Fruit fly (Drosophila melanogaster) whole organism, embryonic: Measurements from ENCODE around the gene Snx21.
A peak's percentile ranks its signal among the peaks of the same experiment; 100 is the strongest.

Experiments used
- ATbp ChIP-seq: fragments of 200-800 bp; sonication (Bioruptor generic); optimal IDR thresholded peaks from 2 replicates; lab custom pipeline; 2017; ENCODE audit warnings: missing biosample characterization, mild to moderate bottlenecking, missing genetic modification characterization, missing genetic modification reagents
- B-H2 ChIP-seq: fragments of 200-800 bp; sonication (Bioruptor generic); optimal IDR thresholded peaks from 2 replicates; lab custom pipeline; 2018; ENCODE audit warnings: missing biosample characterization, mild to moderate bottlenecking, missing genetic modification characterization
- CG11247 ChIP-seq: fragments of 200-800 bp; sonication (Bioruptor generic); IDR thresholded peaks from 2 replicates; pipeline ENCODE4 v1.3.6; 2022; ENCODE audit warnings: missing biosample characterization, missing genetic modification characterization
- CG11398 ChIP-seq: fragments of 200-800 bp; sonication (Bioruptor generic); optimal IDR thresholded peaks from 2 replicates; lab custom pipeline; 2016; ENCODE audit warnings: missing biosample characterization, missing genetic modification characterization
- CG11695 ChIP-seq: fragments of 200-800 bp; sonication (Bioruptor generic); IDR thresholded peaks from 3 replicates; pipeline ENCODE4 v1.3.6; 2022; ENCODE audit warnings: missing biosample characterization, missing genetic modification characterization
- CG12071 ChIP-seq: fragments of 200-800 bp; sonication (Bioruptor generic); optimal IDR thresholded peaks from 3 replicates; lab custom pipeline; 2018; ENCODE audit warnings: missing biosample characterization, mild to moderate bottlenecking, missing genetic modification characterization
- CG12219 ChIP-seq: fragments of 200-800 bp; sonication (Bioruptor generic); optimal IDR thresholded peaks from 3 replicates; lab custom pipeline; 2018; ENCODE audit warnings: missing biosample characterization, mild to moderate bottlenecking, missing genetic modification characterization
- CG13296 ChIP-seq: fragments of 200-800 bp; sonication (Bioruptor generic); optimal IDR thresholded peaks from 3 replicates; lab custom pipeline; 2018; ENCODE audit warnings: missing biosample characterization, mild to moderate bottlenecking, missing genetic modification characterization
- CG1647 ChIP-seq: fragments of 200-800 bp; sonication (Bioruptor generic); optimal IDR thresholded peaks from 3 replicates; lab custom pipeline; 2016; ENCODE audit warnings: missing biosample characterization, missing genetic modification characterization
- CG2875 ChIP-seq: fragments of 200-800 bp; sonication (Bioruptor generic); optimal IDR thresholded peaks from 2 replicates; lab custom pipeline; 2017; ENCODE audit warnings: missing biosample characterization, mild to moderate bottlenecking, missing genetic modification characterization, missing genetic modification reagents
- CG31365 ChIP-seq: fragments of 200-800 bp; sonication (Bioruptor generic); optimal IDR thresholded peaks from 2 replicates; lab custom pipeline; 2018; ENCODE audit warnings: missing biosample characterization, mild to moderate bottlenecking, missing genetic modification characterization
- CG31441 ChIP-seq: fragments of 200-800 bp; sonication (Bioruptor generic); IDR thresholded peaks from 2 replicates; pipeline ENCODE4 v1.3.6; 2022; ENCODE audit warnings: missing biosample characterization, missing genetic modification characterization
- CG3281 ChIP-seq: fragments of 200-800 bp; sonication (Bioruptor generic); optimal IDR thresholded peaks from 3 replicates; lab custom pipeline; 2017; ENCODE audit warnings: missing biosample characterization, mild to moderate bottlenecking, missing genetic modification characterization
- CG34376 ChIP-seq: fragments of 200-800 bp; sonication (Bioruptor generic); optimal IDR thresholded peaks from 2 replicates; lab custom pipeline; 2018; ENCODE audit warnings: missing biosample characterization, mild to moderate bottlenecking, missing genetic modification characterization
- CG34422 ChIP-seq: fragments of 200-800 bp; sonication (Bioruptor generic); IDR thresholded peaks from 3 replicates; pipeline ENCODE4 v1.3.6; 2022; ENCODE audit warnings: missing biosample characterization, missing genetic modification characterization
- CG4282 ChIP-seq: fragments of 200-800 bp; sonication (Bioruptor generic); optimal IDR thresholded peaks from 2 replicates; lab custom pipeline; 2016; ENCODE audit warnings: missing biosample characterization, missing genetic modification characterization
- CG43689 ChIP-seq: fragments of 200-800 bp; sonication (Bioruptor generic); IDR thresholded peaks from 2 replicates; pipeline ENCODE4 v1.3.6; 2022; ENCODE audit warnings: missing biosample characterization, missing genetic modification characterization
- CG4730 ChIP-seq: fragments of 200-800 bp; sonication (Bioruptor generic); IDR thresholded peaks from 2 replicates; pipeline ENCODE4 v1.3.6; 2022; ENCODE audit warnings: missing biosample characterization, missing genetic modification characterization
- CG6272 ChIP-seq: fragments of 200-800 bp; sonication (Bioruptor generic); IDR thresholded peaks from 2 replicates; pipeline ENCODE4 v1.3.6; 2022; ENCODE audit warnings: missing biosample characterization, missing genetic modification characterization
- CG8290 ChIP-seq, 3 experiments: fragments of 200-800 bp; sonication (Bioruptor generic); optimal IDR thresholded peaks; 2 replicates each; lab custom pipeline; 2016 to 2019; ENCODE audit warnings: missing biosample characterization in 3 of 3, missing genetic modification characterization in 3 of 3, mild to moderate bottlenecking in 2 of 3, moderate library complexity in 1 of 3
- CG8359 ChIP-seq: fragments of 200-800 bp; sonication (Bioruptor generic); optimal IDR thresholded peaks from 2 replicates; lab custom pipeline; 2017; ENCODE audit warnings: missing biosample characterization, mild to moderate bottlenecking, missing genetic modification characterization, borderline replicate concordance
- CG9817 ChIP-seq: fragments of 200-800 bp; sonication (Bioruptor generic); optimal IDR thresholded peaks from 2 replicates; lab custom pipeline; 2018; ENCODE audit warnings: missing biosample characterization, mild to moderate bottlenecking, missing genetic modification characterization, moderate library complexity
- Dek ChIP-seq: fragments of 200-800 bp; sonication (Bioruptor generic); optimal IDR thresholded peaks from 3 replicates; lab custom pipeline; 2019; ENCODE audit warnings: missing biosample characterization, mild to moderate bottlenecking, missing genetic modification characterization, moderate library complexity
- Doc3 ChIP-seq: fragments of 200-800 bp; sonication (Bioruptor generic); IDR thresholded peaks from 3 replicates; pipeline ENCODE4 v1.3.6; 2022; ENCODE audit warnings: missing biosample characterization, missing genetic modification characterization; ENCODE audit not compliant: partially characterized antibody
- Fer3 ChIP-seq: fragments of 200-800 bp; sonication (Bioruptor generic); optimal IDR thresholded peaks from 2 replicates; lab custom pipeline; 2018; ENCODE audit warnings: missing biosample characterization, mild to moderate bottlenecking, missing genetic modification characterization, moderate library complexity
- H2.0 ChIP-seq: fragments of 200-800 bp; sonication (Bioruptor generic); IDR thresholded peaks from 2 replicates; pipeline ENCODE4 v1.3.6; 2022; ENCODE audit warnings: missing biosample characterization, missing genetic modification characterization
- HHEX ChIP-seq: fragments of 200-800 bp; sonication (Bioruptor generic); optimal IDR thresholded peaks from 3 replicates; lab custom pipeline; 2017; ENCODE audit warnings: missing biosample characterization, mild to moderate bottlenecking, missing genetic modification characterization, missing genetic modification reagents
- Hmr ChIP-seq: fragments of 200-800 bp; sonication (Bioruptor generic); optimal IDR thresholded peaks from 3 replicates; lab custom pipeline; 2017; ENCODE audit warnings: mild to moderate bottlenecking, missing biosample characterization, missing genetic modification reagents, missing genetic modification characterization
- MTF-1 ChIP-seq: fragments of 200-800 bp; sonication (Bioruptor generic); optimal IDR thresholded peaks from 2 replicates; lab custom pipeline; 2018; ENCODE audit warnings: missing biosample characterization, mild to moderate bottlenecking, missing genetic modification characterization, borderline replicate concordance
- NFAT ChIP-seq: fragments of 200-800 bp; sonication (Bioruptor generic); IDR thresholded peaks from 2 replicates; pipeline ENCODE4 v1.3.6; 2022; ENCODE audit warnings: missing biosample characterization, missing genetic modification characterization
- NfI ChIP-seq: fragments of 200-800 bp; sonication (Bioruptor generic); optimal IDR thresholded peaks from 3 replicates; lab custom pipeline; 2018; ENCODE audit warnings: missing biosample characterization, mild to moderate bottlenecking, missing genetic modification characterization, moderate library complexity
- Stat92E ChIP-seq, 3 experiments: fragments of >200 bp in 2 of 3; fragments of 200-800 bp in 1 of 3; sonication (Bioruptor generic) in 1 of 3; optimal IDR thresholded peaks; 2 replicates each; lab custom pipeline; 2017 to 2019; ENCODE audit warnings: missing biosample characterization in 3 of 3, missing genetic modification characterization in 3 of 3, mild to moderate bottlenecking in 1 of 3, moderate library complexity in 1 of 3
- al ChIP-seq: fragments of 200-800 bp; sonication (Bioruptor generic); IDR thresholded peaks from 2 replicates; pipeline ENCODE4 v1.3.6; 2022; ENCODE audit warnings: missing biosample characterization, missing genetic modification characterization
- ase ChIP-seq: fragments of 200-800 bp; sonication (Bioruptor generic); IDR thresholded peaks from 3 replicates; pipeline ENCODE4 v1.3.6; 2022; ENCODE audit warnings: missing biosample characterization, missing genetic modification characterization
- chm ChIP-seq: fragments of 200-800 bp; sonication (Bioruptor generic); IDR thresholded peaks from 2 replicates; pipeline ENCODE4 v1.3.6; 2022; ENCODE audit warnings: missing biosample characterization, missing genetic modification characterization
- crol ChIP-seq: fragments of 200-800 bp; sonication (Bioruptor generic); IDR thresholded peaks from 2 replicates; pipeline ENCODE4 v1.3.6; 2022; ENCODE audit warnings: missing biosample characterization, missing genetic modification characterization
- dpn ChIP-seq, 2 experiments: fragments of 200-800 bp; sonication (Bioruptor generic); optimal IDR thresholded peaks; 3 replicates each; lab custom pipeline; 2016; ENCODE audit warnings: missing biosample characterization in 2 of 2, missing genetic modification characterization in 2 of 2
- gsb ChIP-seq: fragments of 200-800 bp; sonication (Bioruptor generic); IDR thresholded peaks from 2 replicates; pipeline ENCODE4 v1.3.6; 2022; ENCODE audit warnings: missing biosample characterization, missing genetic modification characterization
- her ChIP-seq: fragments of 200-800 bp; sonication (Bioruptor generic); optimal IDR thresholded peaks from 2 replicates; lab custom pipeline; 2016; ENCODE audit warnings: missing biosample characterization, missing genetic modification characterization
- ken ChIP-seq: fragments of 200-800 bp; sonication (Bioruptor generic); IDR thresholded peaks from 3 replicates; pipeline ENCODE4 v1.3.6; 2022; ENCODE audit warnings: missing biosample characterization, missing genetic modification characterization
- lab ChIP-seq: fragments of 200-800 bp; sonication (Bioruptor generic); optimal IDR thresholded peaks from 3 replicates; lab custom pipeline; 2017; ENCODE audit warnings: missing biosample characterization, missing genetic modification characterization, mild to moderate bottlenecking, moderate library complexity, missing genetic modification reagents
- mam ChIP-seq: fragments of 200-800 bp; sonication (Bioruptor generic); optimal IDR thresholded peaks from 3 replicates; lab custom pipeline; 2016; ENCODE audit warnings: missing biosample characterization, missing genetic modification characterization
- schlank ChIP-seq: fragments of 200-800 bp; sonication (Bioruptor generic); optimal IDR thresholded peaks from 2 replicates; lab custom pipeline; 2018; ENCODE audit warnings: missing biosample characterization, mild to moderate bottlenecking, missing genetic modification characterization
- sim ChIP-seq: fragments of 200-800 bp; sonication (Bioruptor generic); IDR thresholded peaks from 2 replicates; pipeline ENCODE4 v1.3.6; 2022; ENCODE audit warnings: missing biosample characterization, missing genetic modification characterization
- slbo ChIP-seq: fragments of 200-800 bp; sonication (Bioruptor generic); IDR thresholded peaks from 2 replicates; pipeline ENCODE4 v1.3.6; 2022; ENCODE audit warnings: missing biosample characterization, missing genetic modification characterization
- sr ChIP-seq: fragments of 200-800 bp; sonication (Bioruptor generic); IDR thresholded peaks from 3 replicates; pipeline ENCODE4 v1.3.6; 2022; ENCODE audit warnings: missing biosample characterization, missing genetic modification characterization
- sug ChIP-seq: fragments of 200-800 bp; optimal IDR thresholded peaks from 2 replicates; lab custom pipeline; 2019; ENCODE audit warnings: missing biosample characterization, mild to moderate bottlenecking, missing genetic modification characterization, moderate library complexity
- ttk ChIP-seq: fragments of 200-800 bp; sonication (Bioruptor generic); IDR thresholded peaks from 2 replicates; pipeline ENCODE4 v2.1.2; 2022; ENCODE audit warnings: missing biosample characterization, missing genetic modification characterization
- zen2 ChIP-seq: fragments of 200-800 bp; sonication (Bioruptor generic); IDR thresholded peaks from 3 replicates; pipeline ENCODE4 v1.3.6; 2022; ENCODE audit warnings: missing biosample characterization, missing genetic modification characterization; ENCODE audit not compliant: partially characterized antibody

Snx21 gene

DNA sequence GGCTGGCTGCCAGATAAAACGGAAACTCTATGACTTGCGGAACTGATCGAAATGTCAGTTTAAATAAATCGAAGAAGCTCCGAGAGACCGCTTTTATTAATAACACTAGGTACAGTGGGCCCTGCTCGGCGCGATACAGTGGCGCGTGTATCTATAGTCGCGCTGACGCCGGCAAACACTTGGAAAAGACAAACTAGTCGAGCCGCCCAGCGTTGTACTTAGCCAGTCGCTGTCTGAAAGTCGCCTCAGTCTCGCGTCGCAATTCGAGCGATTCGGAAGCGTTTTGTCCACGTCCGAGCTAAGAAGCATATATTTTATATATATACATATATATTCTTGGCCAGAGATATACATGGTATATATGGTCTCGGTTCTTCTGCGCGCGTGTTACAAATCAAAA lies 35.6 kb downstream of the Snx21 start (continued):
- TF ChIP-seq CG11695 (0 out of 3 replicates have a peak, but pooled peaks have one; percentile 11), schlank (peak; percentile 15), NfI (peak; percentile 46), ken (peak; percentile 35; the same call in 1 of the 3 replicates), CG11398 (GFP tag; lab: Kevin White, UChicago) (no peak), H2.0 (peak; percentile 49), ase (0 out of 3 replicates have a peak, but pooled peaks have one; percentile 28), CG31441 (GFP tag; lab: Robert Waterston, UW) (0 out of 2 replicates have a peak, but pooled peaks have one; percentile 16), CG6272 (GFP tag; lab: Robert Waterston, UW) (0 out of 2 replicates have a peak, but pooled peaks have one; percentile 10), al (peak; percentile 60), her (GFP tag; lab: Kevin White, UChicago) (no peak), CG4282 (GFP tag; lab: Kevin White, UChicago) (no peak), CG1647 (GFP tag; lab: Kevin White, UChicago) (no peak), CG4730 (GFP tag; lab: Robert Waterston, UW) (peak; percentile 61; the same call in 1 of the 2 replicates), CG2875 (GFP tag; lab: Kevin White, UChicago) (no peak), Stat92E (GFP tag; optimal IDR thresholded peaks at IDR 0.05; lab: Kevin White, UChicago) (no peak), Doc3 (GFP tag; lab: Robert Waterston, UW) (no peak), CG12071 (GFP tag; lab: Kevin White, UChicago) (peak; percentile 66), CG31365 (no peak), dpn (GFP tag; optimal IDR thresholded peaks at IDR 0.05; lab: Kevin White, UChicago) (peak; percentile 1 to 61), CG34376 (GFP tag; lab: Kevin White, UChicago) (peak; percentile 17), sug (tag; lab: Kevin White, UChicago) (peak; percentile 21), CG8359 (peak; percentile 84), CG43689 (GFP tag; lab: Robert Waterston, UW) (no peak), B-H2 (GFP tag; lab: Kevin White, UChicago) (peak; percentile 45), lab (GFP tag; lab: Kevin White, UChicago) (peak; percentile 74), HHEX (GFP tag; lab: Kevin White, UChicago) (peak; percentile 43), NFAT (GFP tag; lab: Robert Waterston, UW) (peak; percentile 93), Fer3 (peak; percentile 66), MTF-1 (GFP tag; lab: Kevin White, UChicago) (peak; percentile 49), ttk (GFP tag; lab: Robert Waterston, UW) (peak; percentile 38; the same call in 1 of the 2 replicates), CG13296 (GFP tag; lab: Kevin White, UChicago) (peak; percentile 68), CG12219 (GFP tag; lab: Kevin White, UChicago) (no peak), Dek (peak; percentile 51), CG34422 (GFP tag; lab: Robert Waterston, UW) (peak; percentile 56; the same call in 2 of the 3 replicates), zen2 (GFP tag; lab: Robert Waterston, UW) (no peak), CG8290 (GFP tag; optimal IDR thresholded peaks at IDR 0.05; lab: Kevin White, UChicago) (no peak), CG8290 (tag; optimal IDR thresholded peaks at IDR 0.05; lab: Kevin White, UChicago) (peak in 1 of 2 experiments; percentile 89), gsb (GFP tag; lab: Robert Waterston, UW) (peak; percentile 72), CG3281 (peak; percentile 59), CG9817 (tag; lab: Kevin White, UChicago) (peak; percentile 49), Hmr (GFP tag; lab: Kevin White, UChicago) (peak; percentile 61), sim (GFP tag; lab: Robert Waterston, UW) (no peak), CG11247 (GFP tag; lab: Robert Waterston, UW) (peak; percentile 59), slbo (GFP tag; lab: Robert Waterston, UW) (peak; percentile 70), ATbp (GFP tag; lab: Kevin White, UChicago) (no peak), sr (GFP tag; lab: Robert Waterston, UW) (0 out of 3 replicates have a peak, but pooled peaks have one; percentile 26), crol (GFP tag; lab: Robert Waterston, UW) (no peak), mam (GFP tag; lab: Kevin White, UChicago) (peak; percentile 45), chm (no peak; the same call in 1 of the 2 replicates)
